Fruit fly (Drosophila melanogaster): ENCODE results near the gene CG31787.

DNA sequence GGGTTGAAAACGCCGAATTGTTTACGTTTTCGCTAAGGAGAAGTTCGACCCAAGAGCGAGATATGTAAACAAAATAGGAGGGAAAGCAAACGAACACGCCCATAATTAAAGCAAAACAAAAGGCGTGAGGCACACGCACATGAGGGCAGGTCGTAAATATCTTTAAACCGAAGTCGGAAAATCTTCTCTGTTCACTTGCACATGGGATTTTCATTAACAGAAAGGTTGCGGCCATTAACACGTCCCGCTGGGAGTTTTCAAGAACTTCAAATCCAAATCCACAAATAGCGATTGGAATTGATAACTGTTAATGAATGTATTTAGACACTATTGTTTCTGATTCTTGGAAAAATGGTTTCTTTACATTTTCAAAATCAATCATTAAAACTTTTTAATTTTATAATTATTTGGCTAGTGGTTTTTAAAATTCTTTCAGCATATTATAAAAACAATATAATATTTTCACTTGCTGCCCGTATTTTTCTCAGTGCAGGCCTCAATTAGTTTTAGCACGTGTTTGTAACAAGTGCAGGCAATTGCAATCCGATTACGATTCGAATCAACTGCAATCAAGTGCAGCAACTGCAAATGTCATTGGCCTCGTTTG lies 48.4 kb upstream of the CG31787 start:
- TF ChIP-seq psq (GFP tag; optimal IDR thresholded peaks at IDR 0.05) (no peak), HLH106 (tag; optimal IDR thresholded peaks at IDR 0.05) (no peak), Mio (GFP tag; optimal IDR thresholded peaks at IDR 0.05) (no peak), CrebA (GFP tag; optimal IDR thresholded peaks at IDR 0.05; ENCODE audit: borderline replicate concordance) (no peak)

All from whole organism, wandering third instar larva.